Fruit fly (Drosophila melanogaster) whole organism, embryonic: ENCODE data around the gene Cul5.
A peak's percentile ranks its signal among the peaks of the same experiment; 100 is the strongest.

Experiments used
- Abd-B ChIP-seq: fragments of 200-800 bp; sonication (Bioruptor generic); optimal IDR thresholded peaks from 2 replicates; lab custom pipeline; 2018; ENCODE audit warnings: missing biosample characterization, mild to moderate bottlenecking, missing genetic modification characterization, moderate library complexity
- B-H2 ChIP-seq: fragments of 200-800 bp; sonication (Bioruptor generic); optimal IDR thresholded peaks from 2 replicates; lab custom pipeline; 2018; ENCODE audit warnings: missing biosample characterization, mild to moderate bottlenecking, missing genetic modification characterization
- CG1024 ChIP-seq: fragments of 200-800 bp; sonication (Bioruptor generic); IDR thresholded peaks from 2 replicates; pipeline ENCODE4 v1.3.6; 2022; ENCODE audit warnings: missing biosample characterization, missing genetic modification characterization
- CG10321 ChIP-seq: fragments of 200-800 bp; sonication (Bioruptor generic); IDR thresholded peaks from 2 replicates; pipeline ENCODE4 v1.3.6; 2022; ENCODE audit warnings: missing biosample characterization, missing genetic modification characterization
- CG11093 ChIP-seq: fragments of 200-800 bp; sonication (Bioruptor generic); IDR thresholded peaks from 3 replicates; pipeline ENCODE4 v1.3.6; 2022; ENCODE audit warnings: missing biosample characterization, missing genetic modification characterization
- CG11696 ChIP-seq: fragments of 200-800 bp; sonication (Bioruptor generic); IDR thresholded peaks from 2 replicates; pipeline ENCODE4 v1.3.6; 2022; ENCODE audit warnings: missing biosample characterization, missing genetic modification characterization
- CG12071 ChIP-seq: fragments of 200-800 bp; sonication (Bioruptor generic); optimal IDR thresholded peaks from 3 replicates; lab custom pipeline; 2018; ENCODE audit warnings: missing biosample characterization, mild to moderate bottlenecking, missing genetic modification characterization
- CG12299 ChIP-seq: fragments of 200-800 bp; sonication (Bioruptor generic); optimal IDR thresholded peaks from 2 replicates; lab custom pipeline; 2018; ENCODE audit warnings: missing biosample characterization, mild to moderate bottlenecking, missing genetic modification characterization
- CG1529 ChIP-seq: fragments of 200-800 bp; sonication (Bioruptor generic); optimal IDR thresholded peaks from 3 replicates; lab custom pipeline; 2018; ENCODE audit warnings: missing biosample characterization, missing genetic modification characterization
- CG15514 ChIP-seq: fragments of 200-800 bp; sonication (Bioruptor generic); optimal IDR thresholded peaks from 3 replicates; lab custom pipeline; 2017; ENCODE audit warnings: missing biosample characterization, missing genetic modification characterization, mild to moderate bottlenecking, moderate library complexity, missing genetic modification reagents
- CG1603 ChIP-seq: fragments of 200-800 bp; sonication (Bioruptor generic); optimal IDR thresholded peaks from 2 replicates; lab custom pipeline; 2019; ENCODE audit warnings: missing biosample characterization, mild to moderate bottlenecking, missing genetic modification characterization, moderate library complexity
- CG16863 ChIP-seq: fragments of 200-800 bp; sonication (Bioruptor generic); optimal IDR thresholded peaks from 3 replicates; lab custom pipeline; 2016; ENCODE audit warnings: missing biosample characterization, missing genetic modification characterization
- CG18476 ChIP-seq: fragments of 200-800 bp; sonication (Bioruptor generic); optimal IDR thresholded peaks from 2 replicates; lab custom pipeline; 2016; ENCODE audit warnings: missing biosample characterization, mild to moderate bottlenecking, missing genetic modification characterization
- CG42726 ChIP-seq: fragments of 200-800 bp; sonication (Bioruptor generic); IDR thresholded peaks from 2 replicates; pipeline ENCODE4 v1.3.6; 2022; ENCODE audit warnings: missing biosample characterization, missing genetic modification characterization; ENCODE audit not compliant: partially characterized antibody
- CG4328 ChIP-seq: fragments of 200-800 bp; sonication (Bioruptor generic); optimal IDR thresholded peaks from 3 replicates; lab custom pipeline; 2017; ENCODE audit warnings: missing biosample characterization, missing genetic modification reagents, missing genetic modification characterization
- CG6254 ChIP-seq: fragments of 200-800 bp; sonication (Bioruptor generic); optimal IDR thresholded peaks from 3 replicates; lab custom pipeline; 2017; ENCODE audit warnings: mild to moderate bottlenecking, missing biosample characterization, missing genetic modification reagents, missing genetic modification characterization
- CG7357 ChIP-seq: fragments of 200-800 bp; sonication (Bioruptor generic); IDR thresholded peaks from 3 replicates; pipeline ENCODE4 v1.3.6; 2022; ENCODE audit warnings: missing biosample characterization, missing genetic modification characterization
- CG8388 ChIP-seq: fragments of 200-800 bp; sonication (Bioruptor generic); optimal IDR thresholded peaks from 2 replicates; lab custom pipeline; 2019; ENCODE audit warnings: missing biosample characterization, mild to moderate bottlenecking, missing genetic modification characterization, moderate library complexity
- CTCF ChIP-seq: fragments of 200-800 bp; sonication (Bioruptor generic); optimal IDR thresholded peaks from 2 replicates; lab custom pipeline; 2017; ENCODE audit warnings: missing biosample characterization, mild to moderate bottlenecking, missing genetic modification characterization, moderate library complexity
- D19A ChIP-seq: fragments of 200-800 bp; optimal IDR thresholded peaks from 3 replicates; lab custom pipeline; 2019; ENCODE audit warnings: missing biosample characterization, mild to moderate bottlenecking, missing genetic modification characterization, moderate library complexity
- D19B ChIP-seq: fragments of 200-800 bp; sonication (Bioruptor generic); optimal IDR thresholded peaks from 2 replicates; lab custom pipeline; 2017; ENCODE audit warnings: missing biosample characterization, mild to moderate bottlenecking, missing genetic modification characterization
- Deaf1 ChIP-seq: fragments of 200-800 bp; optimal IDR thresholded peaks from 3 replicates; lab custom pipeline; 2019; ENCODE audit warnings: missing biosample characterization, mild to moderate bottlenecking, missing genetic modification characterization, moderate library complexity
- E2f2 ChIP-seq: fragments of 200-800 bp; sonication (Bioruptor generic); IDR thresholded peaks from 2 replicates; pipeline ENCODE4 v1.3.6; 2022; ENCODE audit warnings: missing biosample characterization, missing genetic modification characterization
- Fer1 ChIP-seq: fragments of 200-800 bp; sonication (Bioruptor generic); optimal IDR thresholded peaks from 2 replicates; lab custom pipeline; 2017; ENCODE audit warnings: missing biosample characterization, mild to moderate bottlenecking, missing genetic modification characterization
- HLH4C ChIP-seq: fragments of 200-800 bp; sonication (Bioruptor generic); IDR thresholded peaks from 3 replicates; pipeline ENCODE4 v1.3.6; 2022; ENCODE audit warnings: missing biosample characterization, missing genetic modification characterization; ENCODE audit not compliant: partially characterized antibody
- Nf-YA ChIP-seq: fragments of 200-800 bp; sonication (Bioruptor generic); IDR thresholded peaks from 2 replicates; pipeline ENCODE4 v1.3.6; 2022; ENCODE audit warnings: missing biosample characterization, missing genetic modification characterization
- Ssrp ChIP-seq: fragments of 200-800 bp; sonication (Bioruptor generic); optimal IDR thresholded peaks from 2 replicates; lab custom pipeline; 2018; ENCODE audit warnings: missing biosample characterization, mild to moderate bottlenecking, missing genetic modification characterization, moderate library complexity
- Xrp1 ChIP-seq: fragments of 200-800 bp; sonication (Bioruptor generic); IDR thresholded peaks from 2 replicates; pipeline ENCODE4 v1.3.6; 2022; ENCODE audit warnings: missing biosample characterization, missing genetic modification characterization
- ara ChIP-seq: fragments of 200-800 bp; sonication (Bioruptor generic); IDR thresholded peaks from 2 replicates; pipeline ENCODE4 v1.3.6; 2022; ENCODE audit warnings: missing biosample characterization, missing genetic modification characterization
- cad ChIP-seq: fragments of >200 bp; optimal IDR thresholded peaks from 2 replicates; lab custom pipeline; 2017; ENCODE audit warnings: missing biosample characterization, missing genetic modification characterization
- chm ChIP-seq: fragments of 200-800 bp; sonication (Bioruptor generic); IDR thresholded peaks from 2 replicates; pipeline ENCODE4 v1.3.6; 2022; ENCODE audit warnings: missing biosample characterization, missing genetic modification characterization
- da ChIP-seq: fragments of 200-800 bp; sonication (Bioruptor generic); optimal IDR thresholded peaks from 2 replicates; lab custom pipeline; 2016; ENCODE audit warnings: missing biosample characterization, missing genetic modification characterization
- fd64A ChIP-seq: fragments of 200-800 bp; sonication (Bioruptor generic); optimal IDR thresholded peaks from 3 replicates; lab custom pipeline; 2018; ENCODE audit warnings: missing biosample characterization, mild to moderate bottlenecking, missing genetic modification characterization
- fu2 ChIP-seq: fragments of 200-800 bp; sonication (Bioruptor generic); optimal IDR thresholded peaks from 2 replicates; lab custom pipeline; 2016; ENCODE audit warnings: missing biosample characterization, missing genetic modification characterization
- gfzf ChIP-seq: fragments of 200-800 bp; sonication (Bioruptor generic); optimal IDR thresholded peaks from 2 replicates; lab custom pipeline; 2016; ENCODE audit warnings: missing biosample characterization, mild to moderate bottlenecking, missing genetic modification characterization, moderate library complexity
- gsb ChIP-seq: fragments of 200-800 bp; sonication (Bioruptor generic); IDR thresholded peaks from 2 replicates; pipeline ENCODE4 v1.3.6; 2022; ENCODE audit warnings: missing biosample characterization, missing genetic modification characterization
- lab ChIP-seq: fragments of 200-800 bp; sonication (Bioruptor generic); optimal IDR thresholded peaks from 3 replicates; lab custom pipeline; 2017; ENCODE audit warnings: missing biosample characterization, missing genetic modification characterization, mild to moderate bottlenecking, moderate library complexity, missing genetic modification reagents
- mam ChIP-seq: fragments of 200-800 bp; sonication (Bioruptor generic); optimal IDR thresholded peaks from 3 replicates; lab custom pipeline; 2016; ENCODE audit warnings: missing biosample characterization, missing genetic modification characterization
- nerfin-2 ChIP-seq: fragments of 200-800 bp; sonication (Bioruptor generic); IDR thresholded peaks from 2 replicates; pipeline ENCODE4 v1.3.6; 2022; ENCODE audit warnings: missing biosample characterization, missing genetic modification characterization; ENCODE audit not compliant: partially characterized antibody
- otp ChIP-seq: fragments of 200-800 bp; sonication (Bioruptor generic); IDR thresholded peaks from 3 replicates; pipeline ENCODE4, ENCODE4 v1.3.6; 2022; ENCODE audit warnings: missing biosample characterization, missing genetic modification characterization
- pan ChIP-seq, 4 experiments: fragments of >200 bp in 3 of 4; fragments of 200-800 bp in 1 of 4; sonication (Bioruptor generic) in 1 of 4; optimal IDR thresholded peaks in 3 of 4; IDR thresholded peaks in 1 of 4; 2 replicates each; pipeline versions ENCODE4 v1.3.6 to Lab custom; 2017 to 2022; ENCODE audit warnings: missing biosample characterization in 2 of 4, missing genetic modification characterization in 2 of 4, mixed read lengths in 1 of 4
- pita ChIP-seq: fragments of 200-800 bp; sonication (Bioruptor generic); optimal IDR thresholded peaks from 2 replicates; lab custom pipeline; 2017; ENCODE audit warnings: missing biosample characterization, mild to moderate bottlenecking, missing genetic modification characterization
- psq ChIP-seq: fragments of 200-800 bp; sonication (Bioruptor generic); optimal IDR thresholded peaks from 2 replicates; lab custom pipeline; 2017; ENCODE audit warnings: missing biosample characterization, missing genetic modification characterization
- pum ChIP-seq: fragments of 200-800 bp; sonication (Bioruptor generic); optimal IDR thresholded peaks from 2 replicates; lab custom pipeline; 2016; ENCODE audit warnings: missing biosample characterization, missing genetic modification characterization
- ro ChIP-seq: fragments of 200-800 bp; sonication (Bioruptor generic); IDR thresholded peaks from 2 replicates; pipeline ENCODE4 v1.3.6; 2022; ENCODE audit warnings: missing biosample characterization, missing genetic modification characterization
- salm ChIP-seq: fragments of 200-800 bp; sonication (Bioruptor generic); optimal IDR thresholded peaks from 2 replicates; lab custom pipeline; 2018; ENCODE audit warnings: missing biosample characterization, mild to moderate bottlenecking, missing genetic modification characterization
- tup ChIP-seq: fragments of 200-800 bp; sonication (Bioruptor generic); optimal IDR thresholded peaks from 2 replicates; lab custom pipeline; 2016; ENCODE audit warnings: missing biosample characterization, mild to moderate bottlenecking, missing genetic modification characterization, moderate library complexity
- unpg ChIP-seq: fragments of 200-800 bp; sonication (Bioruptor generic); optimal IDR thresholded peaks from 3 replicates; lab custom pipeline; 2018; ENCODE audit warnings: missing biosample characterization, mild to moderate bottlenecking, missing genetic modification characterization, moderate library complexity
- vfl ChIP-seq: fragments of 200-800 bp; sonication (Bioruptor generic); optimal IDR thresholded peaks from 2 replicates; lab custom pipeline; 2016; ENCODE audit warnings: missing biosample characterization, missing genetic modification characterization

The Cul5 gene

dm6 chr3R:29088938-29089661 lies 26.3 kb upstream of the Cul5 start (continued):
- TF ChIP-seq CG10321 (GFP tag; lab: Robert Waterston, UW) (no peak), Abd-B (GFP tag; lab: Kevin White, UChicago) (peak; percentile 60), Ssrp (tag; lab: Kevin White, UChicago) (peak; percentile 72), CG11093 (GFP tag; lab: Robert Waterston, UW) (peak; percentile 73; the same call in 2 of the 3 replicates), E2f2 (GFP tag; lab: Robert Waterston, UW) (peak; percentile 27; the same call in 1 of the 2 replicates), CTCF (GFP tag; lab: Kevin White, UChicago) (no peak), ara (GFP tag; lab: Robert Waterston, UW) (peak; percentile 52; the same call in 1 of the 2 replicates), Deaf1 (tag; lab: Kevin White, UChicago) (peak; percentile 17), gfzf (GFP tag; lab: Kevin White, UChicago) (no peak), gsb (GFP tag; lab: Robert Waterston, UW) (no peak), otp (GFP tag; lab: Robert Waterston, UW) (no peak), CG12299 (tag; lab: Kevin White, UChicago) (peak; percentile 6), HLH4C (GFP tag; lab: Robert Waterston, UW) (no peak), CG11696 (GFP tag; lab: Robert Waterston, UW) (no peak), da (GFP tag; lab: Kevin White, UChicago) (no peak), pan (optimal IDR thresholded peaks at IDR 0.05; lab: Kevin White, UChicago) (no peak), pan (GFP tag; optimal IDR thresholded peaks at IDR 0.05 in 1 of 2, IDR thresholded peaks at IDR 0.05 in 1 of 2) (peak in 1 of 2 experiments; percentile 68), fu2 (GFP tag; lab: Kevin White, UChicago) (no peak), CG1603 (tag; lab: Kevin White, UChicago) (peak; percentile 71), cad (no peak), CG1024 (GFP tag; lab: Robert Waterston, UW) (no peak), CG15514 (peak; percentile 47), chm (peak; percentile 10; the same call in 1 of the 2 replicates), vfl (GFP tag; lab: Kevin White, UChicago) (no peak), pum (GFP tag; lab: Kevin White, UChicago) (peak; percentile 35), CG16863 (GFP tag; lab: Kevin White, UChicago) (peak; percentile 16), Xrp1 (GFP tag; lab: Robert Waterston, UW) (peak; percentile 82), tup (GFP tag; lab: Kevin White, UChicago) (peak; percentile 27), D19A (tag; lab: Kevin White, UChicago) (peak; percentile 71), unpg (peak; percentile 82), CG12071 (GFP tag; lab: Kevin White, UChicago) (peak; percentile 49), fd64A (GFP tag; lab: Kevin White, UChicago) (no peak), CG7357 (peak; percentile 36; the same call in 1 of the 3 replicates), CG1529 (GFP tag; lab: Kevin White, UChicago) (peak; percentile 65), CG18476 (GFP tag; lab: Kevin White, UChicago) (peak; percentile 62), psq (GFP tag; lab: Kevin White, UChicago) (no peak), mam (GFP tag; lab: Kevin White, UChicago) (peak; percentile 42), lab (GFP tag; lab: Kevin White, UChicago) (peak; percentile 78), pita (GFP tag; lab: Kevin White, UChicago) (no peak), Nf-YA (GFP tag; lab: Robert Waterston, UW) (0 out of 2 replicates have a peak, but pooled peaks have one; percentile 29), CG6254 (GFP tag; lab: Kevin White, UChicago) (peak; percentile 54), B-H2 (no peak), salm (tag; lab: Kevin White, UChicago) (no peak), D19B (GFP tag; lab: Kevin White, UChicago) (peak; percentile 13), Fer1 (GFP tag; lab: Kevin White, UChicago) (peak; percentile 58), ro (GFP tag; lab: Robert Waterston, UW) (no peak), CG8388 (peak; percentile 78), CG42726 (no peak), nerfin-2 (GFP tag; lab: Robert Waterston, UW) (no peak), CG4328 (peak; percentile 11)
